Worm (Caenorhabditis elegans) whole organism, L4 larva: ENCODE measurements around the gene stau-1.

ENCODE experiments used
- dmd-9 ChIP-seq: fragments of 200-800 bp; sonication (Bioruptor generic); IDR thresholded peaks from 2 replicates; pipeline ENCODE4 v1.3.6; 2022; ENCODE audit warnings: missing genetic modification reagents, missing genetic modification characterization, missing compliant biosample characterization
- hlh-11 ChIP-seq: fragments of 200-800 bp; sonication (Bioruptor generic); optimal IDR thresholded peaks from 2 replicates; lab custom pipeline; 2018; ENCODE audit warnings: mild to moderate bottlenecking, missing genetic modification characterization, missing compliant biosample characterization
- lim-7 ChIP-seq: fragments of 200-800 bp; sonication (Bioruptor generic); IDR thresholded peaks from 2 replicates; pipeline ENCODE4 v1.3.6; 2022; ENCODE audit warnings: missing genetic modification characterization, missing compliant biosample characterization
- mep-1 ChIP-seq: fragments of 150-350 bp; sonication (generic microtip); optimal IDR thresholded peaks from 3 replicates; lab custom pipeline; 2014; ENCODE audit warnings: missing biosample characterization, missing genetic modification characterization
- nhr-6 ChIP-seq: fragments of 150-350 bp; optimal IDR thresholded peaks from 2 replicates; lab custom pipeline; 2014; ENCODE audit warnings: missing biosample characterization, missing genetic modification characterization
- zag-1 ChIP-seq: fragments of 150-350 bp; optimal IDR thresholded peaks from 2 replicates; lab custom pipeline; 2014; ENCODE audit warnings: missing biosample characterization, missing genetic modification characterization

DNA sequence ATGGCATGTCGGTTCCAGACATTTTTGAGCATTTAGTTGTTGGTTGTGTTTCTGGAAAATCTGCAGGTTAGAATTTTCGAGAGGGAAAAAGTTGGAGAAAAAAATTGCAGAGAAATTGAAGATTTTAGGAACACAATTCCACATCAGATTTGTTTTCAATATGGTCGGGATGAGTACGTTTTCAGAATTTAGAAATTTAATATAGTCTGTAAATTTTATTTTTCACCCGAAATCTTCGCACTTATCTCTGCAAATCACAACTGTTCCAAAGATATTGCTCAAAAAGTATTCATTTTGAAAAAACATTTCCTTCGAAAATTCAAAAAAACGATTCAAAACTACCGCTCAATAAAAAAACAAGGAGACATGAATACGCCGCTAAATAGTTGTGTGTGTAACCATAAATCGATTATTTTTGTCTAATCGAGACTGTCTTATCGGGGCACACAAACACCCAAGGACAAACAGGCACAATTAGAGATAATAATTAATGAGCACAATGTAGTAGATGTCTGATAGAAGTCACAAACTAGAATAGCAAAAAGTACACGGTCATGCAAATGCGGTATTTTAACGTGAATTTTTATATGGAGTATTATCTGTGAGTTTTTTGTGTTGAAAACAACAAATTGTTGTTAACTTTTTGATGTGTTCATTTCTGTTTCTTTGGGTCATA, 11.2 kb upstream of the stau-1 start, which contains the start of gene vpat-1:
- TF ChIP-seq dmd-9: no peak
- peak; percentile 57 for TF ChIP-seq hlh-11
- TF ChIP-seq mep-1 (tag; lab: Kevin White, UChicago): no peak
- no peak for TF ChIP-seq nhr-6 (tag; lab: Kevin White, UChicago)
- TF ChIP-seq lim-7 (GFP tag; lab: Robert Waterston, UW): no peak
- TF ChIP-seq zag-1 (tag; lab: Kevin White, UChicago): no peak
